Worm (Caenorhabditis elegans) whole organism, mixed stage, embryonic: ENCODE measurements around the gene lact-5.

ENCODE experiments used
- ceh-39 ChIP-seq: fragments of 150-350 bp; optimal IDR thresholded peaks from 2 replicates; lab custom pipeline; 2014; ENCODE audit warnings: missing biosample characterization, missing genetic modification characterization
- elt-1 ChIP-seq: sonication (generic microtip); optimal IDR thresholded peaks from 2 replicates; lab custom pipeline; 2017; ENCODE audit warnings: missing genetic modification characterization, mild to moderate bottlenecking, missing compliant biosample characterization, antibody characterized with exemption, moderate library complexity, borderline replicate concordance; ENCODE audit not compliant: insufficient read depth
- elt-3 ChIP-seq: fragments of 150-350 bp; optimal IDR thresholded peaks from 2 replicates; lab custom pipeline; 2014; ENCODE audit warnings: missing biosample characterization, missing genetic modification characterization
- nhr-12 ChIP-seq: fragments of 150-350 bp; optimal IDR thresholded peaks from 2 replicates; lab custom pipeline; 2014; ENCODE audit warnings: missing biosample characterization, missing genetic modification characterization
- snpc-4 ChIP-seq: fragments of 150-350 bp; optimal IDR thresholded peaks from 2 replicates; lab custom pipeline; 2014; ENCODE audit warnings: missing biosample characterization, missing genetic modification characterization
- ztf-11 ChIP-seq: fragments of 150-350 bp; optimal IDR thresholded peaks from 2 replicates; lab custom pipeline; 2014; ENCODE audit warnings: missing biosample characterization, missing genetic modification characterization

- TF ChIP-seq ceh-39 (tag; lab: Kevin White, UChicago): no peak
- TF ChIP-seq ztf-11 (tag; lab: Kevin White, UChicago): no peak
- TF ChIP-seq elt-3 (tag; lab: Kevin White, UChicago): no peak
- TF ChIP-seq nhr-12 (tag; lab: Kevin White, UChicago): no peak
- TF ChIP-seq snpc-4 (tag; lab: Kevin White, UChicago): no peak
- TF ChIP-seq elt-1 (tag; lab: Kevin White, UChicago): no peak
These were observed 44.6 kb downstream of the lact-5 start, which contains the start of gene F26G1.11 for ce11 chrII:4776933-4777332.
